Fruit fly (Drosophila melanogaster): ENCODE measurements around the gene CG4849.

- TF ChIP-seq Sin3A (optimal IDR thresholded peaks at IDR 0.05) (no peak), ttk (optimal IDR thresholded peaks at IDR 0.05) (no peak), h (optimal IDR thresholded peaks at IDR 0.05) (no peak), psq (optimal IDR thresholded peaks at IDR 0.05) (no peak)
Observed at dm6 chr3R:27919385-27919789, 43.8 kb upstream of the CG4849 start, which contains the start of gene Boh1.

Measured in Kc167 (cell line).